Worm (Caenorhabditis elegans) whole organism, midembryonic: ENCODE data around the gene sprp-4.

Experiments used
- T22C8.4 ChIP-seq: fragments of 200-800 bp; sonication (Bioruptor generic); IDR thresholded peaks from 2 replicates; pipeline ENCODE4 v1.3.6; 2022; ENCODE audit warnings: missing genetic modification characterization, missing compliant biosample characterization
- cog-1 ChIP-seq: sonication (generic microtip); optimal IDR thresholded peaks from 2 replicates; lab custom pipeline; 2016; ENCODE audit warnings: missing genetic modification characterization, missing compliant biosample characterization
- flt-1 ChIP-seq: fragments of 200-800 bp; sonication (Bioruptor generic); IDR thresholded peaks from 2 replicates; pipeline ENCODE4 v1.3.6; 2022; ENCODE audit warnings: missing genetic modification characterization, missing compliant biosample characterization
- klf-2 ChIP-seq: fragments of 200-800 bp; sonication (Bioruptor generic); conservative IDR thresholded peaks from 2 replicates; pipeline ENCODE4 v1.3.6; 2022; ENCODE audit warnings: missing genetic modification reagents, missing genetic modification characterization, missing compliant biosample characterization
- med-1 ChIP-seq: sonication (generic microtip); optimal IDR thresholded peaks from 2 replicates; lab custom pipeline; 2017; ENCODE audit warnings: missing genetic modification characterization, mild to moderate bottlenecking, missing compliant biosample characterization, antibody characterized with exemption, missing genetic modification reagents; ENCODE audit not compliant: insufficient read depth
- ref-1 ChIP-seq: fragments of 200-800 bp; sonication (Bioruptor generic); conservative IDR thresholded peaks from 2 replicates; pipeline ENCODE4 v1.3.6; 2022; ENCODE audit warnings: missing genetic modification reagents, missing genetic modification characterization, missing compliant biosample characterization
- tab-1 ChIP-seq: fragments of 200-800 bp; sonication (Bioruptor generic); IDR thresholded peaks from 2 replicates; pipeline ENCODE4 v1.3.6; 2022; ENCODE audit warnings: missing genetic modification characterization, missing compliant biosample characterization
- ztf-23 ChIP-seq: fragments of 200-800 bp; sonication (Bioruptor generic); IDR thresholded peaks from 2 replicates; pipeline ENCODE4 v1.3.6; 2022; ENCODE audit warnings: missing genetic modification reagents, missing genetic modification characterization, missing compliant biosample characterization
- ztf-29 ChIP-seq: fragments of 200-800 bp; sonication (Bioruptor generic); IDR thresholded peaks from 2 replicates; pipeline ENCODE4 v1.3.6; 2022; ENCODE audit warnings: missing genetic modification reagents, missing genetic modification characterization, missing compliant biosample characterization

The sprp-4 gene

ce11 chrX:8877162-8877561, 23.7 kb upstream of the sprp-4 start:
- no peak for TF ChIP-seq flt-1
- no peak for TF ChIP-seq klf-2
- TF ChIP-seq med-1 (GFP tag; lab: Kevin White, UChicago) = no peak
- no peak for TF ChIP-seq tab-1 (GFP tag; lab: Robert Waterston, UW)
- no peak for TF ChIP-seq T22C8.4 (GFP tag; lab: Robert Waterston, UW)
- TF ChIP-seq ref-1 = no peak
- TF ChIP-seq ztf-23 = no peak
- TF ChIP-seq cog-1 (tag; lab: Kevin White, UChicago) = no peak
- TF ChIP-seq ztf-29 = no peak

ce11 chrX:8875867-8876266, 22.4 kb upstream of the sprp-4 start:
- no peak for TF ChIP-seq tab-1 (GFP tag; lab: Robert Waterston, UW)
- no peak for TF ChIP-seq cog-1 (tag; lab: Kevin White, UChicago)
- TF ChIP-seq ztf-29 = no peak
- TF ChIP-seq med-1 (GFP tag; lab: Kevin White, UChicago) = no peak
- no peak for TF ChIP-seq flt-1
- TF ChIP-seq ztf-23 = no peak
- TF ChIP-seq ref-1 = no peak
- TF ChIP-seq klf-2 = no peak
- TF ChIP-seq T22C8.4 (GFP tag; lab: Robert Waterston, UW) = no peak

- TF ChIP-seq ztf-29 (no peak), ztf-23 (no peak), med-1 (GFP tag; lab: Kevin White, UChicago) (no peak), flt-1 (no peak), cog-1 (tag; lab: Kevin White, UChicago) (no peak), tab-1 (GFP tag; lab: Robert Waterston, UW) (no peak), T22C8.4 (GFP tag; lab: Robert Waterston, UW) (no peak), ref-1 (no peak), klf-2 (no peak)
These were observed 21.3 kb upstream of the sprp-4 start, which contains the start of gene C06E2.1 for ce11 chrX:8874748-8875147. Gene C06E2.1, minus strand, starts transcription at chrX:8874848.

- TF ChIP-seq cog-1 (tag; lab: Kevin White, UChicago) (no peak), med-1 (GFP tag; lab: Kevin White, UChicago) (no peak), ref-1 (no peak), flt-1 (no peak), ztf-29 (no peak), ztf-23 (no peak)
These were observed 15.8 kb upstream of the sprp-4 start, which contains the start of the genes ubc-22 and ubc-21 for ce11 chrX:8869112-8869675. Gene ubc-22, minus strand, starts transcription at chrX:8869162. Gene ubc-21, plus strand, starts transcription at chrX:8869625.

DNA sequence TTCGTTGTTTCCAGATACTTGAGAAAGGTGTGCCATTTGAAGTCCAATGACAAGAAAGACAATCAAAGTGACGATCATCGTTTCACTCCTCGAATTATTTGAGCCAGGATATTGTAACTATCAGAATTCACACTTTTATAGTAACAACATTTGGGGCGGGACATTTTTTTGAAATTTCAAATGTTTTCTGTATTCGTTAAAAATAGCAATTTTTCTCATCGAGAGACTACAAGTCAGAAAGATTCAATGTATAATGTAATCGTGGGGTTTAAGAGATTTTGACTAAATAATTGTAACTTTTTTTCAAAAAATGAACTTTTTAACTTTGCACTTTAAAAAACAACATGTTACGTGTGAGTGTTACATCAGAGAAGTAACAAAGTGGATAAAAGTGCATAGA, 13.1 kb upstream of the sprp-4 start, which contains the start of gene ins-9:
ins-9 (minus strand) TSS at position 101 of the 400 bp plus-strand sequence.
- TF ChIP-seq ztf-29 (no peak), tab-1 (GFP tag; lab: Robert Waterston, UW) (no peak)

DNA sequence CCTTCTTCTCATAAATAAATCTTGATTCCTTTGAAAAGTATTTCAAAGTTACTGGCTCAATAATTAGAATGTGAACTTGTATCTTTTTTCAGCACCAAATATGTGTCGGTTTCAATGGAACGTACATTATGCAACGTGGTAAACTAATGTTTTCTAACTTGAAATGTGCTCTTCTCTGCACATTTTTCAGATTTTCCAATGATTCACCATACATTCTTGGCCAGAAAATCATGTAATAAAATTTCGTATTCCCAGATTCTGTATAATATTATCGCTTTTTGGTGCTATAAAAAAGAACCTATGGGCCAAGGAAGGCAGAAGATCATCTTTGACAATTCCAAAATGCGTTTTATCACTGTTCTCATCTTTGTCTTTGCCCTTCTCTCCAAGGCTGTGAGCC, 7.5 kb upstream of the sprp-4 start, which contains the start of gene C06E2.9:
C06E2.9 (plus strand) TSS at position 301 of the 400 bp plus-strand sequence.
- TF ChIP-seq med-1 (GFP tag; lab: Kevin White, UChicago) (no peak), tab-1 (GFP tag; lab: Robert Waterston, UW) (no peak), ztf-29 (no peak), ref-1 (no peak), T22C8.4 (GFP tag; lab: Robert Waterston, UW) (no peak), flt-1 (no peak), klf-2 (no peak), ztf-23 (no peak), cog-1 (tag; lab: Kevin White, UChicago) (no peak)

- no peak for TF ChIP-seq ref-1
- TF ChIP-seq ztf-23 = no peak
- no peak for TF ChIP-seq tab-1 (GFP tag; lab: Robert Waterston, UW)
- TF ChIP-seq cog-1 (tag; lab: Kevin White, UChicago) = no peak
- TF ChIP-seq ztf-29 = no peak
- TF ChIP-seq med-1 (GFP tag; lab: Kevin White, UChicago) = no peak
- no peak for TF ChIP-seq klf-2
- TF ChIP-seq flt-1 = no peak
- TF ChIP-seq T22C8.4 (GFP tag; lab: Robert Waterston, UW) = no peak
These were observed 6.1 kb upstream of the sprp-4 start for ce11 chrX:8859538-8859937.

- no peak for TF ChIP-seq klf-2
- no peak for TF ChIP-seq cog-1 (tag; lab: Kevin White, UChicago)
- TF ChIP-seq ztf-29 = no peak
- no peak for TF ChIP-seq T22C8.4 (GFP tag; lab: Robert Waterston, UW)
- TF ChIP-seq flt-1 = no peak
- TF ChIP-seq ztf-23 = no peak
- no peak for TF ChIP-seq ref-1
- no peak for TF ChIP-seq med-1 (GFP tag; lab: Kevin White, UChicago)
- no peak for TF ChIP-seq tab-1 (GFP tag; lab: Robert Waterston, UW)
These were observed 4.6 kb upstream of the sprp-4 start, which contains the start of gene C06E2.5 for ce11 chrX:8857904-8858612. Gene C06E2.5, minus strand, starts transcription at chrX:8857954.

ce11 chrX:8854409-8854808, 985 bp upstream of the sprp-4 start:
- TF ChIP-seq klf-2 (no peak), cog-1 (tag; lab: Kevin White, UChicago) (no peak), ztf-23 (no peak), T22C8.4 (GFP tag; lab: Robert Waterston, UW) (no peak), flt-1 (no peak), ztf-29 (no peak), tab-1 (GFP tag; lab: Robert Waterston, UW) (no peak)

- TF ChIP-seq med-1 (GFP tag; lab: Kevin White, UChicago) = no peak
- TF ChIP-seq ztf-29 = no peak
- TF ChIP-seq ztf-23 = no peak
- peak; percentile 61; the same call in 1 of the 2 replicates for TF ChIP-seq klf-2
- no peak for TF ChIP-seq cog-1 (tag; lab: Kevin White, UChicago)
- TF ChIP-seq tab-1 (GFP tag; lab: Robert Waterston, UW) = no peak
- TF ChIP-seq T22C8.4 (GFP tag; lab: Robert Waterston, UW) = no peak
- TF ChIP-seq flt-1 = no peak
These were observed 6.8 kb downstream of the sprp-4 start, which contains the start of gene C28G1.10 for ce11 chrX:8846447-8847237. Gene C28G1.10, plus strand, starts transcription at chrX:8847122.
